Fruit fly (Drosophila melanogaster) whole organism, prepupa: ENCODE results near the gene XNP.

Experiments
- Blimp-1 ChIP-seq: fragments of 200-800 bp; sonication (Bioruptor generic); optimal IDR thresholded peaks from 3 replicates; lab custom pipeline; 2017; ENCODE audit warnings: missing biosample characterization, missing genetic modification characterization, mild to moderate bottlenecking, moderate library complexity, missing genetic modification reagents
- CG10631 ChIP-seq: fragments of 200-800 bp; sonication (Bioruptor generic); optimal IDR thresholded peaks from 2 replicates; lab custom pipeline; 2016; ENCODE audit warnings: missing biosample characterization, missing genetic modification characterization
- CG10669 ChIP-seq: fragments of 200-800 bp; sonication (Bioruptor generic); optimal IDR thresholded peaks from 3 replicates; lab custom pipeline; 2018; ENCODE audit warnings: missing biosample characterization, mild to moderate bottlenecking, missing genetic modification characterization, moderate library complexity
- CG16779 ChIP-seq: fragments of 200-800 bp; sonication (Bioruptor generic); optimal IDR thresholded peaks from 3 replicates; lab custom pipeline; 2017; ENCODE audit warnings: missing biosample characterization, mild to moderate bottlenecking, missing genetic modification characterization
- CG31627 ChIP-seq: fragments of 200-800 bp; sonication (Bioruptor generic); optimal IDR thresholded peaks from 3 replicates; lab custom pipeline; 2016; ENCODE audit warnings: missing biosample characterization, missing genetic modification characterization
- CG34406 ChIP-seq: fragments of 200-800 bp; sonication (Bioruptor generic); optimal IDR thresholded peaks from 3 replicates; lab custom pipeline; 2016; ENCODE audit warnings: missing biosample characterization, missing genetic modification characterization
- CG3919 ChIP-seq: fragments of 200-800 bp; sonication (Bioruptor generic); optimal IDR thresholded peaks from 3 replicates; lab custom pipeline; 2016; ENCODE audit warnings: missing biosample characterization, missing genetic modification characterization
- CG6276 ChIP-seq: fragments of 200-800 bp; sonication (Bioruptor generic); optimal IDR thresholded peaks from 2 replicates; lab custom pipeline; 2017; ENCODE audit warnings: missing biosample characterization, mild to moderate bottlenecking, missing genetic modification characterization
- CG6792 ChIP-seq: fragments of 200-800 bp; sonication (Bioruptor generic); optimal IDR thresholded peaks from 3 replicates; lab custom pipeline; 2016; ENCODE audit warnings: missing biosample characterization, missing genetic modification characterization
- CG6854 ChIP-seq: fragments of 200-800 bp; sonication (Bioruptor generic); optimal IDR thresholded peaks from 2 replicates; lab custom pipeline; 2017; ENCODE audit warnings: missing biosample characterization, mild to moderate bottlenecking, missing genetic modification characterization
- CG7368 ChIP-seq: fragments of 200-800 bp; sonication (Bioruptor generic); optimal IDR thresholded peaks from 3 replicates; lab custom pipeline; 2016; ENCODE audit warnings: missing biosample characterization, missing genetic modification characterization
- CG8119 ChIP-seq: fragments of 200-800 bp; sonication (Bioruptor generic); IDR thresholded peaks from 3 replicates; pipeline ENCODE4 v1.3.6; 2022; ENCODE audit warnings: missing biosample characterization, missing genetic modification characterization
- CG8319 ChIP-seq: fragments of 200-800 bp; sonication (Bioruptor generic); optimal IDR thresholded peaks from 3 replicates; lab custom pipeline; 2016; ENCODE audit warnings: missing biosample characterization, missing genetic modification characterization
- CG8632 ChIP-seq: fragments of 200-800 bp; sonication (Bioruptor generic); optimal IDR thresholded peaks from 3 replicates; lab custom pipeline; 2016; ENCODE audit warnings: missing biosample characterization, missing genetic modification characterization
- CG9139 ChIP-seq: fragments of 200-800 bp; sonication (Bioruptor generic); optimal IDR thresholded peaks from 3 replicates; lab custom pipeline; 2017; ENCODE audit warnings: missing biosample characterization, mild to moderate bottlenecking, missing genetic modification characterization
- Eip75B ChIP-seq: fragments of 200-800 bp; sonication (Bioruptor generic); optimal IDR thresholded peaks from 3 replicates; lab custom pipeline; 2016; ENCODE audit warnings: missing biosample characterization, missing genetic modification characterization
- Ets21C ChIP-seq: fragments of 200-800 bp; sonication (Bioruptor generic); optimal IDR thresholded peaks from 3 replicates; lab custom pipeline; 2016; ENCODE audit warnings: missing biosample characterization, missing genetic modification characterization
- Ets96B ChIP-seq: fragments of 200-800 bp; optimal IDR thresholded peaks from 2 replicates; lab custom pipeline; 2019; ENCODE audit warnings: missing biosample characterization, mild to moderate bottlenecking, missing genetic modification characterization, moderate library complexity
- Gug ChIP-seq: fragments of 200-800 bp; sonication (Bioruptor generic); IDR thresholded peaks from 2 replicates; pipeline ENCODE4 v1.3.6; 2022; ENCODE audit warnings: missing biosample characterization, missing genetic modification characterization
- Hr38 ChIP-seq: sonication (Bioruptor generic); optimal IDR thresholded peaks from 2 replicates; lab custom pipeline; 2016; ENCODE audit warnings: missing biosample characterization, missing genetic modification characterization
- Hr4 ChIP-seq: fragments of 200-800 bp; sonication (Bioruptor generic); optimal IDR thresholded peaks from 3 replicates; lab custom pipeline; 2016; ENCODE audit warnings: missing biosample characterization, missing genetic modification characterization
- Lpt ChIP-seq: fragments of 200-800 bp; sonication (Bioruptor generic); optimal IDR thresholded peaks from 3 replicates; lab custom pipeline; 2016; ENCODE audit warnings: missing biosample characterization, missing genetic modification characterization
- Met ChIP-seq: fragments of 200-800 bp; sonication (Bioruptor generic); optimal IDR thresholded peaks from 3 replicates; lab custom pipeline; 2016; ENCODE audit warnings: missing biosample characterization, missing genetic modification characterization
- OdsH ChIP-seq: fragments of 200-800 bp; sonication (Bioruptor generic); optimal IDR thresholded peaks from 3 replicates; lab custom pipeline; 2016; ENCODE audit warnings: missing biosample characterization, missing genetic modification characterization
- Smox ChIP-seq: fragments of 200-800 bp; sonication (Bioruptor generic); optimal IDR thresholded peaks from 3 replicates; lab custom pipeline; 2016; ENCODE audit warnings: missing biosample characterization, missing genetic modification characterization
- Sox102F ChIP-seq: fragments of 200-800 bp; sonication (Bioruptor generic); optimal IDR thresholded peaks from 2 replicates; lab custom pipeline; 2016; ENCODE audit warnings: missing biosample characterization, mild to moderate bottlenecking, missing genetic modification characterization
- Sox14 ChIP-seq: fragments of 200-800 bp; sonication (Bioruptor generic); optimal IDR thresholded peaks from 3 replicates; lab custom pipeline; 2016; ENCODE audit warnings: missing biosample characterization, missing genetic modification characterization
- Sox15 ChIP-seq: fragments of 200-800 bp; sonication (Bioruptor generic); optimal IDR thresholded peaks from 3 replicates; lab custom pipeline; 2016; ENCODE audit warnings: missing biosample characterization, missing genetic modification characterization
- achi ChIP-seq: fragments of 200-800 bp; sonication (Bioruptor generic); optimal IDR thresholded peaks from 3 replicates; lab custom pipeline; 2016; ENCODE audit warnings: missing biosample characterization, missing genetic modification characterization
- dac ChIP-seq: fragments of 200-800 bp; sonication (Bioruptor generic); optimal IDR thresholded peaks from 2 replicates; lab custom pipeline; 2017; ENCODE audit warnings: missing biosample characterization, mild to moderate bottlenecking, missing genetic modification characterization
- dsx ChIP-seq: fragments of 200-800 bp; optimal IDR thresholded peaks from 3 replicates; lab custom pipeline; 2019; ENCODE audit warnings: missing biosample characterization, mild to moderate bottlenecking, missing genetic modification characterization, moderate library complexity; ENCODE audit not compliant: poor library complexity, severe bottlenecking
- eg ChIP-seq: fragments of 200-800 bp; sonication (Bioruptor generic); IDR thresholded peaks from 3 replicates; pipeline ENCODE4 v1.3.6; 2022; ENCODE audit warnings: missing biosample characterization, missing genetic modification characterization
- esn ChIP-seq: fragments of 200-800 bp; sonication (Bioruptor generic); optimal IDR thresholded peaks from 2 replicates; lab custom pipeline; 2016; ENCODE audit warnings: missing biosample characterization, mild to moderate bottlenecking, missing genetic modification characterization, moderate library complexity
- fd59A ChIP-seq: fragments of 200-800 bp; sonication (Bioruptor generic); optimal IDR thresholded peaks from 2 replicates; lab custom pipeline; 2017; ENCODE audit warnings: missing biosample characterization, mild to moderate bottlenecking, missing genetic modification characterization, missing genetic modification reagents
- fd85E ChIP-seq: fragments of 200-800 bp; sonication (Bioruptor generic); optimal IDR thresholded peaks from 3 replicates; lab custom pipeline; 2016; ENCODE audit warnings: missing biosample characterization, missing genetic modification characterization
- fkh ChIP-seq: fragments of 200-800 bp; sonication (Bioruptor generic); optimal IDR thresholded peaks from 3 replicates; lab custom pipeline; 2017; ENCODE audit warnings: missing biosample characterization, mild to moderate bottlenecking, missing genetic modification characterization, moderate library complexity
- net ChIP-seq: fragments of 200-800 bp; sonication (Bioruptor generic); optimal IDR thresholded peaks from 3 replicates; lab custom pipeline; 2016; ENCODE audit warnings: missing biosample characterization, missing genetic modification characterization
- pdm3 ChIP-seq: fragments of 200-800 bp; sonication (Bioruptor generic); optimal IDR thresholded peaks from 3 replicates; lab custom pipeline; 2016; ENCODE audit warnings: missing biosample characterization, missing genetic modification characterization
- salr ChIP-seq, 2 experiments: fragments of 200-800 bp; sonication (Bioruptor generic); optimal IDR thresholded peaks; 3 replicates each; lab custom pipeline; 2016 to 2018; ENCODE audit warnings: missing biosample characterization in 2 of 2, missing genetic modification characterization in 2 of 2, mild to moderate bottlenecking in 1 of 2
- spab ChIP-seq: fragments of 200-800 bp; sonication (Bioruptor generic); optimal IDR thresholded peaks from 2 replicates; lab custom pipeline; 2017; ENCODE audit warnings: missing biosample characterization, mild to moderate bottlenecking, missing genetic modification characterization, missing genetic modification reagents
- ss ChIP-seq, 2 experiments: fragments of 200-800 bp; sonication (Bioruptor generic); optimal IDR thresholded peaks; 2 replicates in 1 of 2; 3 replicates in 1 of 2; lab custom pipeline; 2017 to 2018; ENCODE audit warnings: mild to moderate bottlenecking in 2 of 2, missing biosample characterization in 2 of 2, missing genetic modification characterization in 2 of 2, moderate library complexity in 1 of 2
- topi ChIP-seq: fragments of 200-800 bp; sonication (Bioruptor generic); optimal IDR thresholded peaks from 3 replicates; lab custom pipeline; 2016; ENCODE audit warnings: missing biosample characterization, missing genetic modification characterization
- vri ChIP-seq: fragments of 200-800 bp; sonication (Bioruptor generic); optimal IDR thresholded peaks from 3 replicates; lab custom pipeline; 2016; ENCODE audit warnings: missing biosample characterization, mild to moderate bottlenecking, missing genetic modification characterization

XNP gene

DNA sequence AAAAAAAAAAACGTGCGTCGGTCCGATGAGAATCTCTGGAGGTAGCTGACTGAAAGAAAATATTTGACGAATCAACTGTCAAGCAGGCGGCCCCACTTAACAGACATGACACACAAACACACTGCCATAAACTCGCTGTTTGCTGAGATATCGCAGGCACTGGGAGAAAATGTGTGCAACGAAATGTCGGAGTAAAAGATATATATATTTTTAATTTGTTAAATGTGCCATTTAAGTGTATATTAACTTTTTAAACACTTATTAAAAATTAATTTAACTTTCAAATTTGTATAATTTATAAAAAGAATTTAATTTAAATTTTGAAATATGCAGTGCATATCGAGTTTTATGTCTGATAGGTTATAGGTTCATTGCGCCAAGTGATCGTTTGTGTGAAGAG lies 6.5 kb upstream of the XNP start (continued):
- TF ChIP-seq Sox14 (GFP tag; lab: Kevin White, UChicago), result no peak
- peak; percentile 72 for TF ChIP-seq achi (GFP tag; lab: Kevin White, UChicago)
- TF ChIP-seq Smox (GFP tag; lab: Kevin White, UChicago), result no peak
- peak; percentile 9 for TF ChIP-seq esn (GFP tag; lab: Kevin White, UChicago)
- TF ChIP-seq pdm3 (GFP tag; lab: Kevin White, UChicago), result no peak
- peak; percentile 19 for TF ChIP-seq CG6276 (GFP tag; lab: Kevin White, UChicago)
- peak; percentile 3 for TF ChIP-seq CG7368
- no peak for TF ChIP-seq CG31627 (GFP tag; lab: Kevin White, UChicago)
- no peak for TF ChIP-seq Hr38
- TF ChIP-seq OdsH (GFP tag; lab: Kevin White, UChicago), result no peak
- no peak for TF ChIP-seq Met (GFP tag; lab: Kevin White, UChicago)
- TF ChIP-seq CG10669, result peak; percentile 57
- peak; percentile 77 for TF ChIP-seq eg (GFP tag; lab: Robert Waterston, UW)
- TF ChIP-seq Sox15 (GFP tag; lab: Kevin White, UChicago), result no peak
- TF ChIP-seq CG6854, result no peak
- TF ChIP-seq CG6792 (GFP tag; lab: Kevin White, UChicago), result peak; percentile 25
- peak in 1 of 2 experiments; percentile 8 for TF ChIP-seq salr (GFP tag; optimal IDR thresholded peaks at IDR 0.05; lab: Kevin White, UChicago)
- TF ChIP-seq fd85E (GFP tag; lab: Kevin White, UChicago), result no peak
- no peak for TF ChIP-seq topi (GFP tag; lab: Kevin White, UChicago)
- TF ChIP-seq dac (GFP tag; lab: Kevin White, UChicago), result peak; percentile 22
- TF ChIP-seq Hr4, result no peak
- TF ChIP-seq fd59A, result no peak
- TF ChIP-seq Eip75B (GFP tag; lab: Kevin White, UChicago), result peak; percentile 29
- peak; percentile 27; the same call in 1 of the 2 replicates for TF ChIP-seq Gug
- TF ChIP-seq spab (GFP tag; lab: Kevin White, UChicago), result peak; percentile 39
- peak; percentile 1 for TF ChIP-seq Blimp-1
- peak; percentile 46 for TF ChIP-seq CG9139
- TF ChIP-seq Ets96B (tag; lab: Kevin White, UChicago), result peak; percentile 64
- peak; percentile 36 for TF ChIP-seq CG16779

DNA sequence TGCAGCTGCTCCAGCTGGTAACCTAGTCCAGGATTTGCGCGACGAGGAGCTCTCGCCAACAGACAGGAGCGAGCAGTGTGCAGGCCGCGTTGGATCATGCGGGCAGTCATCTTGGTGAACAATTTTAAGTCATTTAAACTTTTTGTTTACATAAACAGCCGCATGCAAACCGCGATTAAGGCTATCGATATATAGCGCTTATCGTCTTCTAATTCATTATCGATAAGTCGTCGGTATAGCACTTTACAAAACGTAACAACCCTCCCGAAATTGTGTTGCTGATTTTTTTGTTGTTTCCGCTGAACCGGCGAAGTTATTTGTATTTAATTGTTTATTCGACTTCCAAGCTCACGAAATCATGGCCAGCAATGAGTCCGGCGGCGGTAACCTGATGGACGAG lies 5.9 kb downstream of the XNP start, which contains the start of the genes CG4553 and MED28:
Gene CG4553, minus strand, starts transcription at position 172 of the 400 bp plus-strand sequence.
Gene MED28, plus strand, starts transcription at position 260 of the 400 bp plus-strand sequence.
- TF ChIP-seq ss (GFP tag; optimal IDR thresholded peaks at IDR 0.05; lab: Kevin White, UChicago), result no peak
- TF ChIP-seq fkh (GFP tag; lab: Kevin White, UChicago), result peak; percentile 95

- TF ChIP-seq CG34406 (GFP tag; lab: Kevin White, UChicago), result peak; percentile 97
- peak; percentile 95 for TF ChIP-seq CG8119
- peak; percentile 97 for TF ChIP-seq Lpt (GFP tag; lab: Kevin White, UChicago)
- peak; percentile 93 for TF ChIP-seq Gug
- TF ChIP-seq Ets21C (GFP tag; lab: Kevin White, UChicago), result peak; percentile 98
- peak; percentile 97 for TF ChIP-seq CG7368
- TF ChIP-seq eg (GFP tag; lab: Robert Waterston, UW), result peak; percentile 95
- TF ChIP-seq Sox102F (GFP tag; lab: Kevin White, UChicago), result peak; percentile 98
- TF ChIP-seq CG6276 (GFP tag; lab: Kevin White, UChicago), result peak; percentile 94
- peak; percentile 96 for TF ChIP-seq CG8319 (GFP tag; lab: Kevin White, UChicago)
- TF ChIP-seq dac (GFP tag; lab: Kevin White, UChicago), result peak; percentile 96
- peak; percentile 78 for TF ChIP-seq CG6854
- TF ChIP-seq Hr4, result peak; percentile 99
- peak; percentile 99 for TF ChIP-seq CG31627 (GFP tag; lab: Kevin White, UChicago)
- TF ChIP-seq Smox (GFP tag; lab: Kevin White, UChicago), result peak; percentile 98
- TF ChIP-seq salr (GFP tag; optimal IDR thresholded peaks at IDR 0.05; lab: Kevin White, UChicago), result peak; percentile 92 to 99
- TF ChIP-seq Met (GFP tag; lab: Kevin White, UChicago), result peak; percentile 98
- peak; percentile 76 for TF ChIP-seq CG9139
- peak; percentile 85 for TF ChIP-seq dsx
- TF ChIP-seq spab (GFP tag; lab: Kevin White, UChicago), result peak; percentile 90
- peak; percentile 97 for TF ChIP-seq achi (GFP tag; lab: Kevin White, UChicago)
- peak; percentile 97 for TF ChIP-seq net (GFP tag; lab: Kevin White, UChicago)
- TF ChIP-seq ss (GFP tag; optimal IDR thresholded peaks at IDR 0.05; lab: Kevin White, UChicago), result peak; percentile 89 to 94
- TF ChIP-seq CG3919 (GFP tag; lab: Kevin White, UChicago), result peak; percentile 98
- peak; percentile 97 for TF ChIP-seq CG8632 (GFP tag; lab: Kevin White, UChicago)
- TF ChIP-seq fd59A, result peak; percentile 95
- peak; percentile 99 for TF ChIP-seq CG10631 (GFP tag; lab: Kevin White, UChicago)
- peak; percentile 97 for TF ChIP-seq vri (GFP tag; lab: Kevin White, UChicago)
Measured at dm6 chr3R:25472635-25473552, 9.7 kb downstream of the XNP start, which contains the start of the genes Fur1 and Vps33B. Gene Fur1 (minus strand): TSS chr3R:25473058. Gene Vps33B (plus strand): TSS chr3R:25473490.
